Fruit fly (Drosophila melanogaster): ENCODE measurements around the gene dtn.

The dtn gene

dm6 chrX:6278879-6279628, 53.6 kb downstream of the dtn start:
- TF ChIP-seq foxo (GFP tag; optimal IDR thresholded peaks at IDR 0.05) (peak in 1 of 2 experiments; percentile 24), Jra (GFP tag; optimal IDR thresholded peaks at IDR 0.05) (no peak), CG9705 (GFP tag; optimal IDR thresholded peaks at IDR 0.05) (no peak), Myc (optimal IDR thresholded peaks at IDR 0.05) (no peak), sage (GFP tag; optimal IDR thresholded peaks at IDR 0.05) (no peak), Hr78 (GFP tag; optimal IDR thresholded peaks at IDR 0.05) (no peak), psq (GFP tag; optimal IDR thresholded peaks at IDR 0.05) (no peak), woc (GFP tag; optimal IDR thresholded peaks at IDR 0.05) (peak; percentile 5), jim (GFP tag; optimal IDR thresholded peaks at IDR 0.05) (no peak), fru (GFP tag; optimal IDR thresholded peaks at IDR 0.05) (peak; percentile 9), tai (GFP tag; optimal IDR thresholded peaks at IDR 0.05) (no peak), Abd-B (GFP tag; optimal IDR thresholded peaks at IDR 0.05) (no peak), GATAd (GFP tag; optimal IDR thresholded peaks at IDR 0.05) (no peak), dl (GFP tag; optimal IDR thresholded peaks at IDR 0.05; ENCODE audit: insufficient read depth in 1 of 2, partially characterized antibody in 2 of 2) (no peak), usp (GFP tag; optimal IDR thresholded peaks at IDR 0.05) (no peak), HLH106 (tag; optimal IDR thresholded peaks at IDR 0.05) (no peak), Dfd (GFP tag; optimal IDR thresholded peaks at IDR 0.05) (no peak), rgr (GFP tag; optimal IDR thresholded peaks at IDR 0.05) (peak; percentile 22), dsf (GFP tag; optimal IDR thresholded peaks at IDR 0.05; ENCODE audit: borderline replicate concordance) (no peak), Hnf4 (GFP tag; optimal IDR thresholded peaks at IDR 0.05) (no peak), brk (GFP tag; optimal IDR thresholded peaks at IDR 0.05) (no peak), N (GFP tag; optimal IDR thresholded peaks at IDR 0.05) (no peak), h (GFP tag; optimal IDR thresholded peaks at IDR 0.05) (peak; percentile 43), Hr83 (GFP tag; optimal IDR thresholded peaks at IDR 0.05; ENCODE audit: poor library complexity, severe bottlenecking) (peak; percentile 60), CrebA (GFP tag; optimal IDR thresholded peaks at IDR 0.05; ENCODE audit: borderline replicate concordance) (no peak), Rel (GFP tag; optimal IDR thresholded peaks at IDR 0.05) (no peak), Rel (tag; optimal IDR thresholded peaks at IDR 0.05) (peak; percentile 98), Mio (GFP tag; optimal IDR thresholded peaks at IDR 0.05) (no peak), br (GFP tag; optimal IDR thresholded peaks at IDR 0.05) (peak; percentile 50), Dif (GFP tag; optimal IDR thresholded peaks at IDR 0.05; ENCODE audit: partially characterized antibody) (peak; percentile 12), Vsx2 (GFP tag; optimal IDR thresholded peaks at IDR 0.05; ENCODE audit: partially characterized antibody) (no peak), pan (optimal IDR thresholded peaks at IDR 0.05) (no peak), dmrt93B (GFP tag; optimal IDR thresholded peaks at IDR 0.05) (no peak), ey (GFP tag; optimal IDR thresholded peaks at IDR 0.05) (no peak), lola (GFP tag; optimal IDR thresholded peaks at IDR 0.05) (no peak), CG32264 (GFP tag; optimal IDR thresholded peaks at IDR 0.05) (no peak), Sp1 (GFP tag; optimal IDR thresholded peaks at IDR 0.05) (peak; percentile 54), OdsH (GFP tag; optimal IDR thresholded peaks at IDR 0.05) (peak; percentile 6), sv (GFP tag; optimal IDR thresholded peaks at IDR 0.05) (peak; percentile 11)

- TF ChIP-seq tai (GFP tag; optimal IDR thresholded peaks at IDR 0.05) (no peak), Hr83 (GFP tag; optimal IDR thresholded peaks at IDR 0.05; ENCODE audit: poor library complexity, severe bottlenecking) (peak; percentile 46)
Measured at dm6 chrX:6279629-6280073, 54.2 kb downstream of the dtn start, which contains the start of gene Ubi-p5E. Ubi-p5E (minus strand) TSS chrX:6279647.

dm6 chrX:6283470-6283869, 58.0 kb downstream of the dtn start, which contains the start of gene CG11700:
CG11700 (minus strand) TSS chrX:6283575.
- TF ChIP-seq Rel (GFP tag; optimal IDR thresholded peaks at IDR 0.05) (no peak), Rel (tag; optimal IDR thresholded peaks at IDR 0.05) (peak; percentile 43), Dfd (GFP tag; optimal IDR thresholded peaks at IDR 0.05) (no peak)
